Worm (Caenorhabditis elegans): ENCODE results near the gene cest-33.

The cest-33 gene

DNA sequence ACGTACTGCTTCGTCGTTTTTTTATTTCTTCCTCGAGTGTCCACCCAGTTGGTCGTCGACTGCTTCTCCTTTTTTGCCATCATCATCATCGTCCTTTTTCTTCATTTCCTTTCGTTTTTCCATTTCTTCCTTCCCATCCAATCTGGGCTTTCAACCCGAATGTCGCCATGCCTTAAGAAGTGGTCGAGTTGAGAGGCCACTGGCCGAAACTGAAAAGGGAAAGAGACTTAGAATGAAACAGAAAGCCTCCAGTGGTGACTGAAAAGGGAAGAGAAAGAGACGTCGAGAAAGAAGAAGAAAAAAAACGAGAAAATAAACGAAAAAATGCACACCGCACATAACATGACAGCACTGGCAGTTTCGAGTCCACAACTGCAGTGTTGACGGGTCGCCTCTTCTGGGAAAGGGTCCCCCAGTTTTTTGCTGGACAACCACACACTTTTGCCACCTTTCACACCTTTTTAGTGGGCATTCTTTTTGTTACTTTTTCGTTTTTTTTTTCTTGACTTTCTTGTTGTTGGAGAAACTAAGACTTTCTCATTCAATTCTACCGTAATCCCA is 24.3 kb downstream of the cest-33 start (continued):
- TF ChIP-seq mep-1 (tag; optimal IDR thresholded peaks at IDR 0.05) (no peak), zag-1 (tag; optimal IDR thresholded peaks at IDR 0.05) (no peak), pqm-1 (tag; optimal IDR thresholded peaks at IDR 0.05) (no peak), zip-4 (GFP tag; optimal IDR thresholded peaks at IDR 0.05) (no peak), unc-62 (GFP tag; optimal IDR thresholded peaks at IDR 0.05) (no peak), lin-35 (GFP tag; optimal IDR thresholded peaks at IDR 0.05) (no peak), tlp-1 (tag; optimal IDR thresholded peaks at IDR 0.05) (no peak), swsn-7 (tag; optimal IDR thresholded peaks at IDR 0.05) (no peak), nhr-84 (tag; optimal IDR thresholded peaks at IDR 0.05) (no peak), tbx-2 (tag; optimal IDR thresholded peaks at IDR 0.05) (peak; percentile 9), ceh-63 (GFP tag; optimal IDR thresholded peaks at IDR 0.05) (no peak), nhr-71 (tag; optimal IDR thresholded peaks at IDR 0.05) (peak; percentile 43), efl-3 (GFP tag; optimal IDR thresholded peaks at IDR 0.05) (no peak), aly-2 (tag; optimal IDR thresholded peaks at IDR 0.05) (no peak), Y116A8C.19 (tag; optimal IDR thresholded peaks at IDR 0.05; ENCODE audit: borderline replicate concordance) (no peak), hpl-2 (GFP tag; optimal IDR thresholded peaks at IDR 0.05) (no peak), nhr-47 (tag; optimal IDR thresholded peaks at IDR 0.05) (peak; percentile 29), lin-39 (tag; optimal IDR thresholded peaks at IDR 0.05) (no peak), ceh-90 (tag; optimal IDR thresholded peaks at IDR 0.05) (no peak), lin-14 (GFP tag; optimal IDR thresholded peaks at IDR 0.05) (peak; percentile 89), xbp-1 (tag; optimal IDR thresholded peaks at IDR 0.05) (no peak), mdl-1 (tag; optimal IDR thresholded peaks at IDR 0.05) (no peak), nhr-85 (tag) (no peak), nhr-77 (tag; optimal IDR thresholded peaks at IDR 0.05) (no peak), fkh-10 (GFP tag; optimal IDR thresholded peaks at IDR 0.05) (peak; percentile 49), rnt-1 (tag; optimal IDR thresholded peaks at IDR 0.05) (no peak), sox-4 (tag; optimal IDR thresholded peaks at IDR 0.05) (no peak), ztf-4 (tag; optimal IDR thresholded peaks at IDR 0.05) (no peak), aha-1 (tag; optimal IDR thresholded peaks at IDR 0.05) (no peak), elt-2 (tag; optimal IDR thresholded peaks at IDR 0.05) (no peak), hlh-17 (GFP tag; optimal IDR thresholded peaks at IDR 0.05; ENCODE audit: borderline replicate concordance) (no peak), egl-13 (tag; optimal IDR thresholded peaks at IDR 0.05) (no peak), unc-130 (tag; optimal IDR thresholded peaks at IDR 0.05) (no peak), fkh-4 (tag; optimal IDR thresholded peaks at IDR 0.05; ENCODE audit: borderline replicate concordance) (no peak), snu-23 (GFP tag; optimal IDR thresholded peaks at IDR 0.05) (peak; percentile 15), dpl-1 (GFP tag; optimal IDR thresholded peaks at IDR 0.05) (no peak)

DNA sequence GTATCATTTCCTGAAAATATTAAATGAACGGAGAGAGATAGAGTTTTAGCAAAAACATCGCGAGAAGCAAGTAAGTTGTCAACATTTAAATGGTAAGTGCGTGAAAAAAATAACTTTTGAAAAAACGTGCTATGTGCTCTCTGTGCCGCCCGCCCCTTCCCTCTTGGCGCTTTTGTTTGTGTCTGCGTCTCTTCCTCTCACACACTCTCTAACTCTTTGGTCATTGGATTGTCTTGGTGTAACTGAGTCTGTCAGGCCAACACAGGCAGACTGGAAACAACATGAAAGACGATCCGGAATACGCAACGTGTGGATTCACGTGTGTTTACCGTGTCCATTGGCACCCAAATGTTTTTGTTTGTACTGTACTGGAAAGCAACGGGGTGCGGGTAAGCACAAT is 29.4 kb downstream of the cest-33 start, which contains the start of gene T28C12.6:
T28C12.6 (minus strand) TSS at position 12 of the 400 bp plus-strand sequence.
- no peak for TF ChIP-seq efl-1 (optimal IDR thresholded peaks at IDR 0.05)
- TF ChIP-seq efl-1 (GFP tag; optimal IDR thresholded peaks at IDR 0.05 in 1 of 2) = peak in 1 of 2 experiments; percentile 87
- TF ChIP-seq ama-1 (optimal IDR thresholded peaks at IDR 0.05) = no peak

DNA sequence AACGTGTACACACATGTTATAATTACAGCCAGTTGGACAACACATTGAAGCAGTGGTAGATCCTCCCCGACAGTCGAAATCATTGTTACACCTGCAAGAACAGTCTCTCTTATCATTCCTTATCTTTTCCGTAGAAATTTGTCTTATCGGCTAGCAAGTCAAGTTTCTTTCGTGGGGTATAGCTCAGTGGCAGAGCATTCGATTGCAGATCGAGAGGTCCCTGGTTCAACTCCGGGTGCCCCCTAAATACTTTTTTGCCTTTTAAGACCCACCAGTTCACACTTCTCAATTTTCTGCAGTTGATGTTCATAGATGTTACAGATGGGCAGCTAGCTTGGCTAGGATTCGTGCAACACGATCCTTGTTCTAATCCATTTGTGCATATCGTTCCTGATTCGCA is 30.2 kb downstream of the cest-33 start:
- TF ChIP-seq fkh-8 (tag; optimal IDR thresholded peaks at IDR 0.05) = no peak
- TF ChIP-seq C04F5.9 (tag; optimal IDR thresholded peaks at IDR 0.05) = no peak
